Worm (Caenorhabditis elegans) whole organism, L3 larva: Measurements from ENCODE around the gene pqn-53.

ENCODE experiments used
- lin-39 ChIP-seq: fragments of 150-350 bp; optimal IDR thresholded peaks from 2 replicates; lab custom pipeline; 2018; ENCODE audit warnings: missing biosample characterization, missing genetic modification reagents, missing genetic modification characterization
- nhr-12 ChIP-seq: fragments of 150-350 bp; optimal IDR thresholded peaks from 2 replicates; lab custom pipeline; 2014; ENCODE audit warnings: missing biosample characterization, missing genetic modification characterization
- nhr-237 ChIP-seq: fragments of 150-350 bp; optimal IDR thresholded peaks from 2 replicates; lab custom pipeline; 2014; ENCODE audit warnings: missing biosample characterization, missing genetic modification characterization
- nhr-28 ChIP-seq: fragments of 150-350 bp; optimal IDR thresholded peaks from 2 replicates; lab custom pipeline; 2014; ENCODE audit warnings: missing biosample characterization, missing genetic modification characterization
- nhr-76 ChIP-seq: fragments of 150-350 bp; sonication (generic microtip); optimal IDR thresholded peaks from 5 replicates; lab custom pipeline; 2014; ENCODE audit warnings: missing biosample characterization, missing genetic modification characterization
- pha-4 ChIP-seq: fragments of 150-350 bp; optimal IDR thresholded peaks from 2 replicates; lab custom pipeline; 2014; ENCODE audit warnings: missing biosample characterization, missing genetic modification reagents, missing genetic modification characterization
- tbx-2 ChIP-seq: sonication (generic microtip); optimal IDR thresholded peaks from 2 replicates; lab custom pipeline; 2016; ENCODE audit warnings: mild to moderate bottlenecking, missing genetic modification characterization, missing compliant biosample characterization
- unc-39 ChIP-seq: sonication (generic microtip); optimal IDR thresholded peaks from 4 replicates; lab custom pipeline; 2017; ENCODE audit warnings: missing biosample characterization, missing genetic modification characterization
- unc-62 ChIP-seq: fragments of 150-350 bp; sonication (generic microtip); optimal IDR thresholded peaks from 4 replicates; lab custom pipeline; 2014; ENCODE audit warnings: missing biosample characterization, missing genetic modification reagents, missing genetic modification characterization
- ztf-11 ChIP-seq: fragments of 150-350 bp; optimal IDR thresholded peaks from 2 replicates; lab custom pipeline; 2014; ENCODE audit warnings: missing biosample characterization, missing genetic modification characterization

DNA sequence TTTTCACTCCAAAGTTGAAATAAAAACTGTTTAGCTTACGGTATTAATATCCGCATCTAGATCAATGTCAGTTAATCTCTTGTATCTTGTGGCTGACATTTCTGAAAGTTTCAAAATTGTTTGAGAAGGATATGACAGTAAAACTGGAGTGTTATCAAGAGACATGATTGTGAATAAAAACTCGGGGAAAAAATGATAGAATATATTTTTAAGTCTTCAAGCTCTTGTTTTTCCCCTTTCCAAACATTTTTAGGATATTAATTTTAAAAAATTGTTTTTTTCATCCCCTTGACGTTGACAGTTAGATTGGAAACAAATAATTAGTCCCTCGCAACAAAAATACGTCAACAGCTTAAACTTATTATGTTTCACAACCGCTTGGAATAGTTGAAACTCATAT is 9.7 kb upstream of the pqn-53 start, which contains the start of gene R07B7.6:
- TF ChIP-seq unc-62 (GFP tag; lab: Kevin White, UChicago) (no peak), unc-39 (no peak), nhr-237 (no peak), lin-39 (tag; lab: Kevin White, UChicago) (no peak), nhr-28 (tag; lab: Kevin White, UChicago) (no peak), nhr-76 (no peak), tbx-2 (tag; lab: Kevin White, UChicago) (no peak), nhr-12 (tag; lab: Kevin White, UChicago) (no peak), pha-4 (tag; lab: Kevin White, UChicago) (no peak), ztf-11 (tag; lab: Kevin White, UChicago) (no peak)
